Worm (Caenorhabditis elegans): ENCODE data around the gene R07D5.2.

The R07D5.2 gene

DNA sequence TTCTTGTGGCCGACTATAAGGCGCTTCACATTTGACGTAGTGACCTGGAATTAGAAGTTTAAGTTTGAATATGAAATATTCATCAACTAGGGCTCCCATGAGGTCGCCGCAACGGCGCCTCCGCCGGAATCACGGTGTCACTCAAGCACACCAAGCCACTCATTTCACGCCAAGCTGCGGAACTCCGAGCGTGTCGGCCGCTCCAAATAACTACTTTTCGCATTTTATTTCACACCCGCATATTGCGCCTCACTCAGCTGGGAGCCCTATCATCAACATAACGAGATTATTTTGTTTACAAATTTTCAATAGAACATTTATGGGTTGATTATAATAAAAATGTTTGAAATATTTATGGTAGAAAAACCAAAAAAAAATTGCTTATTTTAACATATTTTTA lies 41.4 kb upstream of the R07D5.2 start:
- TF ChIP-seq unc-62 (GFP tag; optimal IDR thresholded peaks at IDR 0.05) (no peak), jun-1 (tag; optimal IDR thresholded peaks at IDR 0.05) (no peak), egl-27 (tag; optimal IDR thresholded peaks at IDR 0.05) (no peak), nhr-23 (tag; optimal IDR thresholded peaks at IDR 0.05) (no peak), ceh-16 (tag; optimal IDR thresholded peaks at IDR 0.05) (no peak), nhr-12 (tag; optimal IDR thresholded peaks at IDR 0.05) (no peak), pqm-1 (tag; optimal IDR thresholded peaks at IDR 0.05) (no peak), ceh-82 (tag; optimal IDR thresholded peaks at IDR 0.05) (no peak), nhr-67 (tag; optimal IDR thresholded peaks at IDR 0.05) (no peak), tbx-2 (tag; optimal IDR thresholded peaks at IDR 0.05) (no peak), fkh-10 (GFP tag; optimal IDR thresholded peaks at IDR 0.05) (no peak), daf-12 (tag; optimal IDR thresholded peaks at IDR 0.05) (no peak), elt-3 (tag; optimal IDR thresholded peaks at IDR 0.05) (no peak), ama-1 (optimal IDR thresholded peaks at IDR 0.05) (no peak), pha-4 (tag; optimal IDR thresholded peaks at IDR 0.05) (no peak), nhr-11 (tag; optimal IDR thresholded peaks at IDR 0.05) (no peak), aly-2 (tag; optimal IDR thresholded peaks at IDR 0.05) (no peak), zag-1 (tag; optimal IDR thresholded peaks at IDR 0.05) (no peak), lin-15B (tag; optimal IDR thresholded peaks at IDR 0.05) (no peak)

DNA sequence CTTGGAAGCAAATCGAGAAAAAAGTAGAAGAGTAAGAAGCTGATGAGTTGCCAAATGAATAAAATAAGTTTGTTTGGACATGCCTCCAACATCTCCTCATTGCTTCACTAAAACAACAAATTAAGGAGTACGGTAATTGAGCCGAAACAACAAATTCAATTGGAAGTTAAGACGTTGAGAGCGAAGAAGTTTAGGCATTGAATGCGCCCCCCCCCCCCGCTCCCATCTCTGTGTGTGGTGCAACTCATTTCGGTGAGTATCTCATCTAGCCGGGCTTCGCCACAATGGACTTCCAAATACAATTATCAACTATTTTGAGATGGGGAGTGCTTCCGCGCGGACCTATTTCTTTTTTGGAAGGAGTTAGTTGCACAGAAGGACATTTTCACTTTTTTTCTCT lies 38.6 kb upstream of the R07D5.2 start:
- TF ChIP-seq nhr-23 (tag; optimal IDR thresholded peaks at IDR 0.05) (no peak), fkh-10 (GFP tag; optimal IDR thresholded peaks at IDR 0.05) (no peak), snpc-4 (tag; optimal IDR thresholded peaks at IDR 0.05) (no peak), nhr-67 (tag; optimal IDR thresholded peaks at IDR 0.05) (no peak), nhr-25 (tag; optimal IDR thresholded peaks at IDR 0.05) (no peak), pqm-1 (tag; optimal IDR thresholded peaks at IDR 0.05) (no peak), hmg-11 (tag; optimal IDR thresholded peaks at IDR 0.05) (no peak), egl-27 (tag; optimal IDR thresholded peaks at IDR 0.05) (no peak)

DNA sequence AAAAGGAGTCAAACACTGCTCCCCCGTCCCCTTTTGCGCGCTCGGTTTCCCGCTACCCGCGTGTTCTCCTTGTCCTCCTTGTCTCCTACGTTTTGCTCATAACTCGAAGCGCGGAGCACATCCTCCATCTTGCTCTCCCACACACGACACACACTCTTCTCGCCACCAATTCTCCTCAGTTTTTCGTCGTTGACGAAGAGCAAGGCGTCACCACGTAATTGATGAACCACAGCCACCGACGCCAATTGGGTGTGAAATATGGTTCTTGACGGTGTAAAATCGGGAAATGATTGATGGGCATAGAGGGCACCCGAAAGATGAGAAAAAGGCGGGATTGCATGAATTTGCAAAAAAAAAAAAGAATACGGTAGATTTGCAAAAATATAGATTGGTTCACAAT lies 32.4 kb upstream of the R07D5.2 start:
- TF ChIP-seq zag-1 (tag; optimal IDR thresholded peaks at IDR 0.05) (no peak), elt-3 (tag; optimal IDR thresholded peaks at IDR 0.05) (no peak), nhr-76 (tag; optimal IDR thresholded peaks at IDR 0.05) (no peak), lin-39 (tag; optimal IDR thresholded peaks at IDR 0.05) (peak; percentile 59), eor-1 (tag; optimal IDR thresholded peaks at IDR 0.05) (no peak)

DNA sequence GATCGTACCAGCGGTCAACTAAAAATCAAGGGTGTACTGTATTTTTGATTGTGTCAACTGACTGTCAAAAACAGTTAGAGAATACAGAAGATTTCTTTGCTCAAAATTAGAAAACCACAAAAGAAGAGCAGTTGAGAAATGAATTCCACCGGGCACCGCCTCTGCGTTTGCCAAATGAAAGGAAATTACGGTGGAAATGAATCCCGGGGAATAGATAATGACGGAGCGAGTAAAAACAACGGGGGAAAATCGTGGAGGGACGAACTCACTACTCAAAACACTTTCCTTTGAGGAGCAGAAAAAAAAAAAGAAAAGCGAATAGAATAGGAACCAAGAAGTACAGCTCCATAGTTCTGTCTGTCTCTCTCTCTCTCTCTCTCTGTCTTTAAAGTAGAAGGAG lies 32.0 kb upstream of the R07D5.2 start:
- TF ChIP-seq nhr-12 (tag; optimal IDR thresholded peaks at IDR 0.05) = no peak
- TF ChIP-seq egl-27 (tag; optimal IDR thresholded peaks at IDR 0.05) = no peak
- TF ChIP-seq zag-1 (tag; optimal IDR thresholded peaks at IDR 0.05) = no peak
- no peak for TF ChIP-seq fkh-10 (GFP tag; optimal IDR thresholded peaks at IDR 0.05)
- TF ChIP-seq ZK546.5 (tag; optimal IDR thresholded peaks at IDR 0.05) = no peak
- TF ChIP-seq fkh-2 (tag; optimal IDR thresholded peaks at IDR 0.05) = no peak
- TF ChIP-seq mdl-1 (tag; optimal IDR thresholded peaks at IDR 0.05) = no peak

DNA sequence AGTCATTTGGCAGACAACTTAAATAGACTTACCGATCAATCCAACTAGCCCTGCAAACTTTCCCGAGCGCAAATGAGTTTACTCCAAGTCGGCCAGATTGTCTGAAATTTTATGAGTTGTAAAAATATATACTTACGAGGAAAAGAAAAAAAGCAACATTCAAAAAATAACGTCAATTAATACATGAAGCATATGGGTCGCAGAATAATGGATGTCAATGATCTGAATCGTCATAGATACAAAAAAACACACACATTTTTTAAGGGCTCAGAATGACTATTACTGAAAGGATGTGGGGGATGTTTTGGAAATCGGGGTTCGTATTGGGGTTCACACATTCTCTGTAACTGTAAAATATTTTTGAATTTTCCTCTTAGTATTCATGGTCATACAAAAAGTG lies 31.2 kb upstream of the R07D5.2 start, which contains the start of gene unc-7:
TSS of gene unc-7 (minus strand) at position 101 of the 400 bp plus-strand sequence.
- no peak for TF ChIP-seq ceh-28 (tag; optimal IDR thresholded peaks at IDR 0.05)
- TF ChIP-seq unc-62 (GFP tag; optimal IDR thresholded peaks at IDR 0.05) = no peak
- TF ChIP-seq ZK546.5 (tag; optimal IDR thresholded peaks at IDR 0.05) = no peak
- TF ChIP-seq nhr-77 (tag; optimal IDR thresholded peaks at IDR 0.05) = no peak
- no peak for TF ChIP-seq sea-2 (GFP tag; optimal IDR thresholded peaks at IDR 0.05)
- no peak for TF ChIP-seq fos-1 (tag; optimal IDR thresholded peaks at IDR 0.05)

DNA sequence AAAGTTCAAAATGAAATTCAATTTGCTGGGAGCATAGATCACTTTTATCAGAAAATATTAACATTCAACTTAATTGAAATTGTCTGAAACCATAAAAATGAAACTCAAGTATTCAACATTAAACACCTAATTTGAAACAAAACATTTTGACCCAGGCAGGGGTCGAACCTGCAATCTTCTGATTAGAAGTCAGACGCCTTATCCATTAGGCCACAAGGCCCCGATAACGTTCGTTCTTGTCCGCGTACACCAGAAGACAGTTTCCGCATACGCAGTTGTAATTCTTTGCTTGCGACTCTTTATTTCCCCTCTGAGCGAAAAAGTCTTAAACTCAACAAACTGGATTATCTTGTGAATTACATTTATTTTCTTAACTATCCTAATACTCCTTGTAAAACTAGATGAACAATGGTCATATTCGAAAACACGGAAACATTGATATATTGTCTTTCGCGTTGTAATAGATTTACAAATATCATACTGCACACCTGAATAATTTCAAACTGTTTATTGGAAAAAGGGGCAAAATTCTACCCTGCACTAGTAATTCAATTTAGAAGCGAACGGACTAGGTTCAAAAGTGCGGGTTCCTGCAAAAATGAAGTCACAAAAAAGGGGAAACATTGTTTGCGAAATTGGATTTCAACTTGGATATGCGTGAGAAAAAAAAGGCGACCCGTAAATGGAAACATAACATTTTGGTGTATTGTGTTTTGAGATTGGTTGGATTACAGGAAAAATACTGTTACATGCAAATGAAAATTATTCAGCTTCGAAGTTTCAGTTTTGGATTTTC lies 30.2 kb upstream of the R07D5.2 start:
- TF ChIP-seq nfya-1 (tag; optimal IDR thresholded peaks at IDR 0.05; ENCODE audit: insufficient read depth) (peak; percentile 6), ama-1 (optimal IDR thresholded peaks at IDR 0.05) (no peak), nhr-43 (tag; optimal IDR thresholded peaks at IDR 0.05; ENCODE audit: poor library complexity, severe bottlenecking) (peak; percentile 63), pqm-1 (tag; optimal IDR thresholded peaks at IDR 0.05) (peak; percentile 6)
